Worm (Caenorhabditis elegans) whole organism, early embryonic: Measurements from ENCODE around the gene flp-6.

Experiments
- B0310.2 ChIP-seq: sonication (generic microtip); optimal IDR thresholded peaks from 2 replicates; lab custom pipeline; 2016; ENCODE audit warnings: mild to moderate bottlenecking, missing genetic modification characterization, missing compliant biosample characterization
- aly-1 ChIP-seq: sonication (generic microtip); optimal IDR thresholded peaks from 2 replicates; lab custom pipeline; 2016; ENCODE audit warnings: missing genetic modification characterization, missing compliant biosample characterization
- ceh-13 ChIP-seq: fragments of 200-800 bp; sonication (Bioruptor generic); optimal IDR thresholded peaks from 2 replicates; lab custom pipeline; 2018; ENCODE audit warnings: mild to moderate bottlenecking, missing genetic modification characterization, missing compliant biosample characterization
- ceh-36 ChIP-seq: sonication (generic microtip); optimal IDR thresholded peaks from 2 replicates; lab custom pipeline; 2016; ENCODE audit warnings: missing genetic modification characterization, inconsistent platforms, missing compliant biosample characterization
- ets-7 ChIP-seq: sonication (generic microtip); optimal IDR thresholded peaks from 2 replicates; lab custom pipeline; 2016; ENCODE audit warnings: missing genotype, missing genetic modification characterization, missing compliant biosample characterization
- flt-1 ChIP-seq: fragments of 200-800 bp; sonication (Bioruptor generic); IDR thresholded peaks from 2 replicates; pipeline ENCODE4 v1.3.6; 2022; ENCODE audit warnings: missing genetic modification characterization, missing compliant biosample characterization
- hmbx-1 ChIP-seq: sonication (generic microtip); optimal IDR thresholded peaks from 2 replicates; lab custom pipeline; 2016; ENCODE audit warnings: mild to moderate bottlenecking, missing genetic modification characterization, missing compliant biosample characterization
- hmg-4 ChIP-seq: fragments of 200-800 bp; sonication (Bioruptor generic); optimal IDR thresholded peaks from 2 replicates; lab custom pipeline; 2018; ENCODE audit warnings: mild to moderate bottlenecking, missing genetic modification characterization, missing compliant biosample characterization
- scrt-1 ChIP-seq: fragments of 200-800 bp; sonication (Bioruptor generic); IDR thresholded peaks from 2 replicates; pipeline ENCODE4 v1.3.6; 2022; ENCODE audit warnings: missing genetic modification characterization, missing compliant biosample characterization
- tbx-37 ChIP-seq: fragments of 200-800 bp; sonication (Bioruptor generic); conservative IDR thresholded peaks from 2 replicates; pipeline ENCODE4 v1.3.6; 2022; ENCODE audit warnings: missing genetic modification reagents, missing genetic modification characterization, missing compliant biosample characterization

DNA sequence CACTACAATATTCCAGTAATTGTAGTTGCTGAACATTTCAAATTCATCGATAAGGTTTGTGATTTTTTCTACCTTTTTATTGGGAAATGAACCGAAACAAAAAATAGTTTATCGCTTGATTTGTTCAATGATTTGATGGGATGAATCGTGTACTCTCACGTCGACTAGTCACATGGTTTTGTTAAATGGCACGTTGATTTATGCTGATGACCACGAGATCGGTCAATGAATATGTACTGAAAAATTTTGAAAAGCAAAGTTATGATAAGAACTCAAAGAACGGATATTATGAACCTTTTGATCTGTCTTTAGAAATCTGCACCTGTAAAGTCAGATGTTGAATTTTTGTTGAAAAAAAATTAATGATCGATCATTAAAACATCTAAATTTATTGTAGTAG, 44.5 kb downstream of the flp-6 start:
- TF ChIP-seq hmg-4 (GFP tag; lab: Kevin White, UChicago) (no peak), ceh-36 (tag; lab: Kevin White, UChicago) (no peak), B0310.2 (tag; lab: Kevin White, UChicago) (no peak), aly-1 (tag; lab: Kevin White, UChicago) (no peak), flt-1 (no peak), ceh-13 (GFP tag; lab: Kevin White, UChicago) (no peak), ets-7 (tag; lab: Kevin White, UChicago) (no peak), scrt-1 (GFP tag; lab: Robert Waterston, UW) (no peak), hmbx-1 (tag; lab: Kevin White, UChicago) (no peak), tbx-37 (GFP tag; lab: Robert Waterston, UW) (no peak)
